Worm (Caenorhabditis elegans) whole organism, early embryonic: ENCODE data around the gene F07C4.10.

ENCODE experiments used
- B0310.2 ChIP-seq: sonication (generic microtip); optimal IDR thresholded peaks from 2 replicates; lab custom pipeline; 2016; ENCODE audit warnings: mild to moderate bottlenecking, missing genetic modification characterization, missing compliant biosample characterization
- F13C5.2 ChIP-seq: sonication (generic microtip); optimal IDR thresholded peaks from 2 replicates; lab custom pipeline; 2017; ENCODE audit warnings: mild to moderate bottlenecking, missing genetic modification characterization, inconsistent platforms, missing compliant biosample characterization
- aly-1 ChIP-seq: sonication (generic microtip); optimal IDR thresholded peaks from 2 replicates; lab custom pipeline; 2016; ENCODE audit warnings: missing genetic modification characterization, missing compliant biosample characterization
- ama-1 ChIP-seq: fragments of 150-350 bp; optimal IDR thresholded peaks from 2 replicates; lab custom pipeline; 2014
- ceh-13 ChIP-seq: fragments of 200-800 bp; sonication (Bioruptor generic); optimal IDR thresholded peaks from 2 replicates; lab custom pipeline; 2018; ENCODE audit warnings: mild to moderate bottlenecking, missing genetic modification characterization, missing compliant biosample characterization
- ceh-36 ChIP-seq: sonication (generic microtip); optimal IDR thresholded peaks from 2 replicates; lab custom pipeline; 2016; ENCODE audit warnings: missing genetic modification characterization, inconsistent platforms, missing compliant biosample characterization
- ets-7 ChIP-seq: sonication (generic microtip); optimal IDR thresholded peaks from 2 replicates; lab custom pipeline; 2016; ENCODE audit warnings: missing genotype, missing genetic modification characterization, missing compliant biosample characterization
- hmbx-1 ChIP-seq: sonication (generic microtip); optimal IDR thresholded peaks from 2 replicates; lab custom pipeline; 2016; ENCODE audit warnings: mild to moderate bottlenecking, missing genetic modification characterization, missing compliant biosample characterization
- hmg-4 ChIP-seq: fragments of 200-800 bp; sonication (Bioruptor generic); optimal IDR thresholded peaks from 2 replicates; lab custom pipeline; 2018; ENCODE audit warnings: mild to moderate bottlenecking, missing genetic modification characterization, missing compliant biosample characterization
- hnd-1 ChIP-seq: sonication (generic microtip); optimal IDR thresholded peaks from 2 replicates; lab custom pipeline; 2016; ENCODE audit warnings: missing genetic modification characterization, missing compliant biosample characterization
- pes-1 ChIP-seq: fragments of 200-800 bp; sonication (Bioruptor generic); IDR thresholded peaks from 2 replicates; pipeline ENCODE4 v1.3.6; 2022; ENCODE audit warnings: missing genetic modification reagents, missing genetic modification characterization, missing compliant biosample characterization
- scrt-1 ChIP-seq: fragments of 200-800 bp; sonication (Bioruptor generic); IDR thresholded peaks from 2 replicates; pipeline ENCODE4 v1.3.6; 2022; ENCODE audit warnings: missing genetic modification characterization, missing compliant biosample characterization
- tbx-11 ChIP-seq: fragments of 200-800 bp; sonication (Bioruptor generic); IDR thresholded peaks from 2 replicates; pipeline ENCODE4 v1.3.6; 2022; ENCODE audit warnings: missing genetic modification characterization, missing compliant biosample characterization
- tra-4 ChIP-seq: sonication (generic microtip); optimal IDR thresholded peaks from 2 replicates; lab custom pipeline; 2017; ENCODE audit warnings: missing genetic modification characterization, missing compliant biosample characterization

ce11 chrV:7624652-7625051 lies 15.0 kb downstream of the F07C4.10 start, which contains the start of gene grsp-4:
- TF ChIP-seq ama-1 (lab: Kevin White, UChicago) (no peak), ets-7 (tag; lab: Kevin White, UChicago) (no peak), pes-1 (GFP tag; lab: Robert Waterston, UW) (no peak), aly-1 (no peak), ceh-13 (GFP tag; lab: Kevin White, UChicago) (no peak), scrt-1 (GFP tag; lab: Robert Waterston, UW) (no peak), hnd-1 (tag; lab: Kevin White, UChicago) (no peak), ceh-36 (tag; lab: Kevin White, UChicago) (no peak), hmg-4 (no peak), B0310.2 (no peak), tra-4 (tag; lab: Kevin White, UChicago) (no peak), hmbx-1 (tag; lab: Kevin White, UChicago) (no peak), tbx-11 (GFP tag; lab: Robert Waterston, UW) (no peak), F13C5.2 (tag; lab: Kevin White, UChicago) (no peak)
